Worm (Caenorhabditis elegans): Measurements from ENCODE around the gene C28C12.1.

- TF ChIP-seq elt-1 (tag; optimal IDR thresholded peaks at IDR 0.05): no peak
- no peak for TF ChIP-seq nhr-12 (tag; optimal IDR thresholded peaks at IDR 0.05)
- TF ChIP-seq nhr-237 (tag; optimal IDR thresholded peaks at IDR 0.05): no peak
- TF ChIP-seq nhr-76 (tag; optimal IDR thresholded peaks at IDR 0.05): no peak
Observed at ce11 chrIV:8487183-8487582, 14.3 kb upstream of the C28C12.1 start, which contains the start of gene srlf-3.
